Fruit fly (Drosophila melanogaster) whole organism, embryonic: Measurements from ENCODE around the gene CG18545.
"Not testable (repeated sequence)": the region's sequence is repeated elsewhere in the genome, so short reads cannot be mapped to it uniquely, and the experiment has no call there.

Experiments used
- Atf6 ChIP-seq: fragments of 200-800 bp; sonication (Bioruptor generic); IDR thresholded peaks from 2 replicates; pipeline ENCODE4 v1.3.6; 2022; ENCODE audit warnings: missing biosample characterization, missing genetic modification characterization
- CG12219 ChIP-seq: fragments of 200-800 bp; sonication (Bioruptor generic); optimal IDR thresholded peaks from 3 replicates; lab custom pipeline; 2018; ENCODE audit warnings: missing biosample characterization, mild to moderate bottlenecking, missing genetic modification characterization
- CG12659 ChIP-seq: fragments of 200-800 bp; sonication (Bioruptor generic); optimal IDR thresholded peaks from 3 replicates; lab custom pipeline; 2017; ENCODE audit warnings: mild to moderate bottlenecking, missing biosample characterization, missing genetic modification reagents, missing genetic modification characterization
- CG1529 ChIP-seq: fragments of 200-800 bp; sonication (Bioruptor generic); optimal IDR thresholded peaks from 3 replicates; lab custom pipeline; 2018; ENCODE audit warnings: missing biosample characterization, missing genetic modification characterization
- CG15479 ChIP-seq: fragments of 200-800 bp; sonication (Bioruptor generic); optimal IDR thresholded peaks from 3 replicates; lab custom pipeline; 2019; ENCODE audit warnings: missing biosample characterization, mild to moderate bottlenecking, missing genetic modification characterization, moderate library complexity
- CG16863 ChIP-seq: fragments of 200-800 bp; sonication (Bioruptor generic); optimal IDR thresholded peaks from 3 replicates; lab custom pipeline; 2016; ENCODE audit warnings: missing biosample characterization, missing genetic modification characterization
- CG18011 ChIP-seq: fragments of 200-800 bp; sonication (Bioruptor generic); optimal IDR thresholded peaks from 2 replicates; lab custom pipeline; 2017; ENCODE audit warnings: missing biosample characterization, missing genetic modification characterization, mild to moderate bottlenecking, moderate library complexity, missing genotype
- CG18262 ChIP-seq: fragments of 200-800 bp; optimal IDR thresholded peaks from 3 replicates; lab custom pipeline; 2019; ENCODE audit warnings: missing biosample characterization, mild to moderate bottlenecking, missing genetic modification characterization, moderate library complexity
- CG2116 ChIP-seq: fragments of 200-800 bp; sonication (Bioruptor generic); optimal IDR thresholded peaks from 3 replicates; lab custom pipeline; 2018; ENCODE audit warnings: missing biosample characterization, mild to moderate bottlenecking, missing genetic modification characterization
- CG30431 ChIP-seq: fragments of 200-800 bp; sonication (Bioruptor generic); optimal IDR thresholded peaks from 2 replicates; lab custom pipeline; 2017; ENCODE audit warnings: missing biosample characterization, missing genetic modification characterization
- CG34224 ChIP-seq: fragments of 200-800 bp; sonication (Bioruptor generic); IDR thresholded peaks from 3 replicates; pipeline ENCODE4 v1.3.6; 2022; ENCODE audit warnings: missing biosample characterization, missing genetic modification characterization; ENCODE audit not compliant: partially characterized antibody
- CG4328 ChIP-seq: fragments of 200-800 bp; sonication (Bioruptor generic); optimal IDR thresholded peaks from 3 replicates; lab custom pipeline; 2017; ENCODE audit warnings: missing biosample characterization, missing genetic modification reagents, missing genetic modification characterization
- CG4707 ChIP-seq: fragments of 200-800 bp; sonication (Bioruptor generic); optimal IDR thresholded peaks from 2 replicates; lab custom pipeline; 2018; ENCODE audit warnings: missing biosample characterization, mild to moderate bottlenecking, missing genetic modification characterization, moderate library complexity
- CG6791 ChIP-seq: fragments of 200-800 bp; sonication (Bioruptor generic); IDR thresholded peaks from 3 replicates; pipeline ENCODE4 v1.3.6; 2022; ENCODE audit warnings: missing biosample characterization, missing genetic modification characterization; ENCODE audit not compliant: partially characterized antibody
- CG7987 ChIP-seq: fragments of 200-800 bp; sonication (Bioruptor generic); optimal IDR thresholded peaks from 2 replicates; lab custom pipeline; 2018; ENCODE audit warnings: missing biosample characterization, mild to moderate bottlenecking, missing genetic modification characterization, moderate library complexity
- CG8359 ChIP-seq: fragments of 200-800 bp; sonication (Bioruptor generic); optimal IDR thresholded peaks from 2 replicates; lab custom pipeline; 2017; ENCODE audit warnings: missing biosample characterization, mild to moderate bottlenecking, missing genetic modification characterization, borderline replicate concordance
- D ChIP-seq, 2 experiments: fragments of 200-800 bp in 1 of 2; fragments of >200 bp in 1 of 2; sonication (Bioruptor generic) in 1 of 2; optimal IDR thresholded peaks; 2 replicates in 1 of 2; 3 replicates in 1 of 2; lab custom pipeline; 2017; ENCODE audit warnings: mild to moderate bottlenecking in 1 of 2, missing biosample characterization in 1 of 2, missing genetic modification characterization in 1 of 2, missing genetic modification reagents in 1 of 2
- Dref ChIP-seq: fragments of 200-800 bp; sonication (Bioruptor generic); IDR thresholded peaks from 2 replicates; pipeline ENCODE4 v1.3.6; 2022; ENCODE audit warnings: missing biosample characterization, missing genetic modification characterization
- Ets65A ChIP-seq: fragments of 200-800 bp; sonication (Bioruptor generic); peaks from one replicate; lab custom pipeline; 2016; ENCODE audit warnings: missing biosample characterization, missing genetic modification characterization
- Hr3 ChIP-seq: fragments of 200-800 bp; sonication (Bioruptor generic); optimal IDR thresholded peaks from 3 replicates; lab custom pipeline; 2016; ENCODE audit warnings: missing biosample characterization, missing genetic modification characterization
- Lhr ChIP-seq: fragments of 200-800 bp; sonication (Bioruptor generic); optimal IDR thresholded peaks from 3 replicates; lab custom pipeline; 2017; ENCODE audit warnings: mild to moderate bottlenecking, missing biosample characterization, missing genetic modification reagents, missing genetic modification characterization
- MESR4 ChIP-seq: fragments of 200-800 bp; sonication (Bioruptor generic); optimal IDR thresholded peaks from 2 replicates; lab custom pipeline; 2018; ENCODE audit warnings: missing biosample characterization, mild to moderate bottlenecking, missing genetic modification characterization, moderate library complexity
- NC2β ChIP-seq: fragments of 200-800 bp; sonication (Bioruptor generic); optimal IDR thresholded peaks from 2 replicates; lab custom pipeline; 2016; ENCODE audit warnings: missing biosample characterization, missing genetic modification characterization
- NfI ChIP-seq: fragments of 200-800 bp; sonication (Bioruptor generic); optimal IDR thresholded peaks from 3 replicates; lab custom pipeline; 2018; ENCODE audit warnings: missing biosample characterization, mild to moderate bottlenecking, missing genetic modification characterization, moderate library complexity
- Rx ChIP-seq: fragments of 200-800 bp; sonication (Bioruptor generic); IDR thresholded peaks from 2 replicates; pipeline ENCODE4 v1.3.6; 2022; ENCODE audit warnings: missing biosample characterization, missing genetic modification characterization
- Scr ChIP-seq: fragments of 200-800 bp; sonication (Bioruptor generic); IDR thresholded peaks from 2 replicates; pipeline ENCODE4 v1.3.6; 2022; ENCODE audit warnings: missing biosample characterization, missing genetic modification characterization; ENCODE audit not compliant: partially characterized antibody
- Side ChIP-seq: fragments of 200-800 bp; sonication (Bioruptor generic); optimal IDR thresholded peaks from 2 replicates; lab custom pipeline; 2016; ENCODE audit warnings: missing biosample characterization, missing genetic modification characterization
- Xbp1 ChIP-seq: fragments of 200-800 bp; sonication (Bioruptor generic); optimal IDR thresholded peaks from 3 replicates; lab custom pipeline; 2016; ENCODE audit warnings: missing biosample characterization, mild to moderate bottlenecking, missing genetic modification characterization
- al ChIP-seq: fragments of 200-800 bp; sonication (Bioruptor generic); IDR thresholded peaks from 2 replicates; pipeline ENCODE4 v1.3.6; 2022; ENCODE audit warnings: missing biosample characterization, missing genetic modification characterization
- bbx ChIP-seq: fragments of 200-800 bp; sonication (Bioruptor generic); IDR thresholded peaks from 2 replicates; pipeline ENCODE4 v1.3.6; 2022; ENCODE audit warnings: missing biosample characterization, missing genetic modification characterization; ENCODE audit not compliant: partially characterized antibody
- br ChIP-seq: fragments of >200 bp; optimal IDR thresholded peaks from 2 replicates; lab custom pipeline; 2017
- chif ChIP-seq, 2 experiments: fragments of 200-800 bp; sonication (Bioruptor generic); optimal IDR thresholded peaks; 3 replicates each; lab custom pipeline; 2016; ENCODE audit warnings: missing biosample characterization in 2 of 2, missing genetic modification characterization in 2 of 2
- dpn ChIP-seq, 2 experiments: fragments of 200-800 bp; sonication (Bioruptor generic); optimal IDR thresholded peaks; 3 replicates each; lab custom pipeline; 2016; ENCODE audit warnings: missing biosample characterization in 2 of 2, missing genetic modification characterization in 2 of 2
- dysf ChIP-seq: fragments of 200-800 bp; sonication (Bioruptor generic); IDR thresholded peaks from 3 replicates; pipeline ENCODE4 v1.3.6; 2022; ENCODE audit warnings: missing biosample characterization, missing genetic modification characterization
- en ChIP-seq: fragments of 200-800 bp; sonication (Bioruptor generic); optimal IDR thresholded peaks from 2 replicates; lab custom pipeline; 2016; ENCODE audit warnings: missing biosample characterization, missing genetic modification characterization
- gcm2 ChIP-seq: fragments of 200-800 bp; sonication (Bioruptor generic); optimal IDR thresholded peaks from 2 replicates; lab custom pipeline; 2016; ENCODE audit warnings: missing biosample characterization, missing genetic modification characterization
- grn ChIP-seq: fragments of 200-800 bp; sonication (Bioruptor generic); optimal IDR thresholded peaks from 3 replicates; lab custom pipeline; 2017; ENCODE audit warnings: missing biosample characterization, missing genetic modification characterization
- jing ChIP-seq: fragments of 200-800 bp; sonication (Bioruptor generic); optimal IDR thresholded peaks from 2 replicates; lab custom pipeline; 2018; ENCODE audit warnings: missing biosample characterization, mild to moderate bottlenecking, missing genetic modification characterization
- phol ChIP-seq: fragments of 200-800 bp; sonication (Bioruptor generic); optimal IDR thresholded peaks from 3 replicates; lab custom pipeline; 2018; ENCODE audit warnings: missing biosample characterization, mild to moderate bottlenecking, missing genetic modification characterization, moderate library complexity
- salm ChIP-seq: fragments of 200-800 bp; sonication (Bioruptor generic); optimal IDR thresholded peaks from 2 replicates; lab custom pipeline; 2018; ENCODE audit warnings: missing biosample characterization, mild to moderate bottlenecking, missing genetic modification characterization
- schlank ChIP-seq: fragments of 200-800 bp; sonication (Bioruptor generic); optimal IDR thresholded peaks from 2 replicates; lab custom pipeline; 2018; ENCODE audit warnings: missing biosample characterization, mild to moderate bottlenecking, missing genetic modification characterization
- scrt ChIP-seq: fragments of 200-800 bp; sonication (Bioruptor generic); optimal IDR thresholded peaks from 2 replicates; lab custom pipeline; 2018; ENCODE audit warnings: missing biosample characterization, mild to moderate bottlenecking, missing genetic modification characterization, moderate library complexity
- so ChIP-seq: fragments of 200-800 bp; sonication (Bioruptor generic); IDR thresholded peaks from 3 replicates; pipeline ENCODE4 v1.3.6; 2022; ENCODE audit warnings: missing biosample characterization, missing genetic modification characterization
- sob ChIP-seq: fragments of 200-800 bp; sonication (Bioruptor generic); IDR thresholded peaks from 2 replicates; pipeline ENCODE4 v1.3.6; 2022; ENCODE audit warnings: missing biosample characterization, missing genetic modification characterization
- sug ChIP-seq: fragments of 200-800 bp; optimal IDR thresholded peaks from 2 replicates; lab custom pipeline; 2019; ENCODE audit warnings: missing biosample characterization, mild to moderate bottlenecking, missing genetic modification characterization, moderate library complexity
- tgo ChIP-seq: fragments of 200-800 bp; sonication (Bioruptor generic); IDR thresholded peaks from 3 replicates; pipeline ENCODE4 v1.3.6; 2022; ENCODE audit warnings: missing biosample characterization, missing genetic modification characterization

Gene CG18545

dm6 chr3R:10332823-10333263, 7.9 kb upstream of the CG18545 start, which contains the start of gene sle (continued):
- TF ChIP-seq CG12219 (GFP tag; lab: Kevin White, UChicago) (no peak), jing (GFP tag; lab: Kevin White, UChicago) (no peak), CG16863 (GFP tag; lab: Kevin White, UChicago) (peak; percentile 61), salm (tag; lab: Kevin White, UChicago) (no peak), scrt (peak; percentile 46), phol (tag; lab: Kevin White, UChicago) (peak; percentile 67), MESR4 (GFP tag; lab: Kevin White, UChicago) (peak; percentile 61), Side (peak; percentile 57), CG2116 (GFP tag; lab: Kevin White, UChicago) (peak; percentile 95), D (optimal IDR thresholded peaks at IDR 0.05; lab: Kevin White, UChicago) (no peak), D (GFP tag; optimal IDR thresholded peaks at IDR 0.05; lab: Kevin White, UChicago) (no peak), gcm2 (GFP tag; lab: Kevin White, UChicago) (peak; percentile 19), CG30431 (peak; percentile 26), CG4328 (no peak), Scr (GFP tag; lab: Robert Waterston, UW) (peak; percentile 59), dysf (GFP tag; lab: Robert Waterston, UW) (peak; percentile 30; the same call in 1 of the 3 replicates), dpn (GFP tag; optimal IDR thresholded peaks at IDR 0.05; lab: Kevin White, UChicago) (peak; percentile 59 to 73), NfI (GFP tag; lab: Kevin White, UChicago) (peak; percentile 55), grn (GFP tag; lab: Kevin White, UChicago) (no peak), al (GFP tag; lab: Robert Waterston, UW) (no peak; the same call in 1 of the 2 replicates), Xbp1 (GFP tag; lab: Kevin White, UChicago) (peak; percentile 57), CG6791 (GFP tag; lab: Robert Waterston, UW) (no peak), CG12659 (peak; percentile 65), schlank (tag; lab: Kevin White, UChicago) (no peak)

dm6 chr3R:10338042-10338441, 2.7 kb upstream of the CG18545 start, which contains the start of gene CG12592:
CG12592 (plus strand) TSS chr3R:10338342.
- TF ChIP-seq chif (GFP tag; optimal IDR thresholded peaks at IDR 0.05; lab: Kevin White, UChicago); so (GFP tag; lab: Robert Waterston, UW); sug (tag; lab: Kevin White, UChicago): not testable (repeated sequence)
- TF ChIP-seq, all 482 proteins: peak for 0; not testable (repeated sequence) for 482

dm6 chr3R:10348461-10348860, 7.7 kb downstream of the CG18545 start, which contains the start of gene CG31406:
CG31406 (plus strand) TSS chr3R:10348761.
- TF ChIP-seq en (GFP tag; lab: Kevin White, UChicago); CG18262 (tag; lab: Kevin White, UChicago); NC2β (GFP tag; lab: Kevin White, UChicago): not testable (repeated sequence)

dm6 chr3R:10349987-10350386, 9.2 kb downstream of the CG18545 start, which contains the start of gene jumu:
jumu (plus strand) TSS chr3R:10350182.
- TF ChIP-seq Rx (GFP tag; lab: Robert Waterston, UW) (no peak), CG1529 (GFP tag; lab: Kevin White, UChicago) (no peak), br (lab: Kevin White, UChicago) (no peak), tgo (GFP tag; lab: Robert Waterston, UW) (no peak), CG15479 (GFP tag; lab: Kevin White, UChicago) (no peak), CG7987 (GFP tag; lab: Kevin White, UChicago) (no peak), Atf6 (no peak), sob (GFP tag; lab: Robert Waterston, UW) (no peak), Dref (GFP tag; lab: Robert Waterston, UW) (no peak), Lhr (GFP tag; lab: Kevin White, UChicago) (peak; percentile 96), CG18011 (no peak), bbx (GFP tag; lab: Robert Waterston, UW) (no peak), CG34224 (no peak), CG4707 (GFP tag; lab: Kevin White, UChicago) (no peak), CG8359 (GFP tag; lab: Kevin White, UChicago) (no peak), Hr3 (GFP tag; lab: Kevin White, UChicago) (peak; percentile 18), Ets65A (GFP tag; lab: Kevin White, UChicago) (peak; percentile 83)
